Worm (Caenorhabditis elegans) whole organism, young adult: ENCODE results near the gene T13G4.1.
"Not testable (repeated sequence)": the region's sequence is repeated elsewhere in the genome, so short reads cannot be mapped to it uniquely, and the experiment has no call there.

ENCODE experiments used
- C17E4.6 ChIP-seq: fragments of 200-800 bp; sonication (Bioruptor generic); IDR thresholded peaks from 2 replicates; pipeline ENCODE4 v1.3.6; 2022; ENCODE audit warnings: missing genetic modification reagents, missing genetic modification characterization, missing compliant biosample characterization
- F23B12.7 ChIP-seq: sonication (generic microtip); optimal IDR thresholded peaks from 2 replicates; lab custom pipeline; 2017; ENCODE audit warnings: missing genetic modification characterization, mild to moderate bottlenecking, missing compliant biosample characterization, antibody characterized with exemption, moderate library complexity; ENCODE audit not compliant: insufficient read depth
- F49E8.2 ChIP-seq: sonication (generic microtip); optimal IDR thresholded peaks from 3 replicates; lab custom pipeline; 2017; ENCODE audit warnings: missing genetic modification characterization, mild to moderate bottlenecking, missing compliant biosample characterization, antibody characterized with exemption, moderate library complexity; ENCODE audit not compliant: insufficient read depth
- K11D2.4 ChIP-seq: fragments of 200-800 bp; sonication (Bioruptor generic); IDR thresholded peaks from 2 replicates; pipeline ENCODE4 v1.3.6; 2022; ENCODE audit warnings: missing genetic modification reagents, missing genetic modification characterization, missing compliant biosample characterization
- K12H6.12 ChIP-seq: fragments of 200-800 bp; sonication (Bioruptor generic); optimal IDR thresholded peaks from 2 replicates; lab custom pipeline; 2018; ENCODE audit warnings: mild to moderate bottlenecking, missing genetic modification characterization, missing compliant biosample characterization
- T26A5.8 ChIP-seq: sonication (generic microtip); optimal IDR thresholded peaks from 2 replicates; lab custom pipeline; 2016; ENCODE audit warnings: missing genetic modification characterization, missing compliant biosample characterization
- athp-1 ChIP-seq: sonication (generic microtip); optimal IDR thresholded peaks from 2 replicates; lab custom pipeline; 2017; ENCODE audit warnings: mild to moderate bottlenecking, missing genetic modification characterization, missing compliant biosample characterization
- cebp-2 ChIP-seq: fragments of 200-800 bp; sonication (Bioruptor generic); IDR thresholded peaks from 2 replicates; pipeline ENCODE4 v1.3.6; 2022; ENCODE audit warnings: missing genetic modification characterization, missing compliant biosample characterization
- ceh-100 ChIP-seq: fragments of 200-800 bp; sonication (Bioruptor generic); IDR thresholded peaks from 2 replicates; pipeline ENCODE4 v1.3.6; 2022; ENCODE audit warnings: missing genetic modification reagents, missing genetic modification characterization, missing compliant biosample characterization
- chd-7 ChIP-seq: sonication (generic microtip); optimal IDR thresholded peaks from 2 replicates; lab custom pipeline; 2016; ENCODE audit warnings: mild to moderate bottlenecking, missing genetic modification characterization, moderate library complexity, missing compliant biosample characterization
- dox-1 ChIP-seq: fragments of 200-800 bp; sonication (Bioruptor generic); IDR thresholded peaks from 2 replicates; pipeline ENCODE4 v1.3.6; 2022; ENCODE audit warnings: missing genetic modification reagents, missing genetic modification characterization, missing compliant biosample characterization
- dpl-1 ChIP-seq: fragments of 150-350 bp; optimal IDR thresholded peaks from 2 replicates; lab custom pipeline; 2014; ENCODE audit warnings: missing biosample characterization, missing genetic modification reagents, missing genetic modification characterization
- efl-1 ChIP-seq: fragments of 150-350 bp; optimal IDR thresholded peaks from 2 replicates; lab custom pipeline; 2014; ENCODE audit warnings: missing biosample characterization, missing genetic modification reagents, missing genetic modification characterization
- egrh-3 ChIP-seq: fragments of 200-800 bp; sonication (Bioruptor generic); IDR thresholded peaks from 2 replicates; pipeline ENCODE4 v1.3.6; 2022; ENCODE audit warnings: missing genetic modification reagents, missing genetic modification characterization, missing compliant biosample characterization
- ekl-4 ChIP-seq: fragments of 200-800 bp; sonication (Bioruptor generic); IDR thresholded peaks from 2 replicates; pipeline ENCODE4 v1.3.6; 2022; ENCODE audit warnings: missing genetic modification reagents, missing genetic modification characterization, missing compliant biosample characterization
- lin-26 ChIP-seq: fragments of 200-800 bp; sonication (Bioruptor generic); IDR thresholded peaks from 2 replicates; pipeline ENCODE4 v1.3.6; 2022; ENCODE audit warnings: missing genetic modification reagents, missing genetic modification characterization, missing compliant biosample characterization
- lin-35 ChIP-seq, 3 experiments: fragments of 150-350 bp in 2 of 3; sonication (generic microtip) in 1 of 3; optimal IDR thresholded peaks; 2 replicates each; lab custom pipeline; 2014 to 2018; ENCODE audit warnings: missing biosample characterization in 3 of 3, missing genetic modification characterization in 3 of 3, missing genetic modification reagents in 3 of 3
- lir-1 ChIP-seq: fragments of 200-800 bp; sonication (Bioruptor generic); conservative IDR thresholded peaks from 2 replicates; pipeline ENCODE4 v1.3.6; 2022; ENCODE audit warnings: missing genetic modification reagents, missing genetic modification characterization, missing compliant biosample characterization
- madf-10 ChIP-seq: sonication (generic microtip); optimal IDR thresholded peaks from 2 replicates; lab custom pipeline; 2016; ENCODE audit warnings: mild to moderate bottlenecking, missing genetic modification characterization, missing compliant biosample characterization
- madf-8 ChIP-seq: fragments of 200-800 bp; sonication (Bioruptor generic); conservative IDR thresholded peaks from 2 replicates; pipeline ENCODE4 v1.3.6; 2022; ENCODE audit warnings: missing genetic modification reagents, missing genetic modification characterization, missing compliant biosample characterization
- nfyb-1 ChIP-seq: fragments of 200-800 bp; sonication (Bioruptor generic); IDR thresholded peaks from 2 replicates; pipeline ENCODE4 v1.3.6; 2022; ENCODE audit warnings: missing genetic modification reagents, missing genetic modification characterization, missing compliant biosample characterization
- nhr-179 ChIP-seq: sonication (generic microtip); optimal IDR thresholded peaks from 2 replicates; lab custom pipeline; 2016; ENCODE audit warnings: mild to moderate bottlenecking, missing genetic modification characterization, missing compliant biosample characterization
- nhr-27 ChIP-seq: fragments of 200-800 bp; sonication (Bioruptor generic); optimal IDR thresholded peaks from 2 replicates; lab custom pipeline; 2018; ENCODE audit warnings: mild to moderate bottlenecking, missing genetic modification characterization, moderate library complexity, missing compliant biosample characterization
- pbrm-1 ChIP-seq: fragments of 200-800 bp; sonication (Bioruptor generic); IDR thresholded peaks from 2 replicates; pipeline ENCODE4 v1.3.6; 2022; ENCODE audit warnings: missing genetic modification reagents, missing genetic modification characterization, missing compliant biosample characterization
- rpc-1 ChIP-seq, 2 experiments: fragments of 150-350 bp in 1 of 2; sonication (generic microtip) in 1 of 2; optimal IDR thresholded peaks; 2 replicates each; lab custom pipeline; 2014 to 2018; ENCODE audit warnings: missing biosample characterization in 1 of 2, missing genetic modification characterization in 1 of 2, missing genetic modification reagents in 1 of 2, missing genotype in 1 of 2
- sptf-2 ChIP-seq: fragments of 200-800 bp; sonication (Bioruptor generic); optimal IDR thresholded peaks from 2 replicates; lab custom pipeline; 2018; ENCODE audit warnings: mild to moderate bottlenecking, missing genetic modification characterization, missing compliant biosample characterization
- tbp1 ChIP-seq: fragments of 200-800 bp; sonication (Bioruptor generic); optimal IDR thresholded peaks from 2 replicates; lab custom pipeline; 2018; ENCODE audit warnings: mild to moderate bottlenecking, missing genetic modification characterization, missing compliant biosample characterization
- zfh-2 ChIP-seq: fragments of 200-800 bp; sonication (Bioruptor generic); conservative IDR thresholded peaks from 2 replicates; pipeline ENCODE4 v1.3.6; 2022; ENCODE audit warnings: missing genetic modification reagents, missing genetic modification characterization, missing compliant biosample characterization
- ztf-6 ChIP-seq: fragments of 200-800 bp; sonication (Bioruptor generic); IDR thresholded peaks from 2 replicates; pipeline ENCODE4 v1.3.6; 2022; ENCODE audit warnings: missing genetic modification reagents, missing genetic modification characterization, missing compliant biosample characterization

T13G4.1 gene

DNA sequence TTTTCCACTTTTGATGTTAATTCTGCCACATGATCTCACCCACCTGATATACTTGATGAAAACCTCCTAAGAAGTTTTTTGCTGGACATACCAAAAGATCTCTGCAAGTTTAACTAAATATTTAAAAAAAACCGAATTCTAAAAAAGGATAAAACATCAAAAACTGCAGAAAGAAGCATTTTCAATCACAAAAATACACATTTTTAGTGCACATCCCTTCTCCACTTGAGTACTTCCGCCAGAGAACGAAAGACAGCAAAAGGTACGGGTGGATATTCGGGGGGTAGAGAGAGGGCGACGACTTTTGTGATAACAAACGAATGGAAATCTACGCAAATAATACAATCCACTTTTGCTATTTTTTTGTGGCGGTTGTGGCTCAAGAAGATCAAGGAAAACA is 37.7 kb downstream of the T13G4.1 start, which contains the start of gene C46H3.2:
TSS of gene C46H3.2 (minus strand) at position 101 of the 400 bp plus-strand sequence.
- TF ChIP-seq athp-1 (tag; lab: Kevin White, UChicago), result no peak

DNA sequence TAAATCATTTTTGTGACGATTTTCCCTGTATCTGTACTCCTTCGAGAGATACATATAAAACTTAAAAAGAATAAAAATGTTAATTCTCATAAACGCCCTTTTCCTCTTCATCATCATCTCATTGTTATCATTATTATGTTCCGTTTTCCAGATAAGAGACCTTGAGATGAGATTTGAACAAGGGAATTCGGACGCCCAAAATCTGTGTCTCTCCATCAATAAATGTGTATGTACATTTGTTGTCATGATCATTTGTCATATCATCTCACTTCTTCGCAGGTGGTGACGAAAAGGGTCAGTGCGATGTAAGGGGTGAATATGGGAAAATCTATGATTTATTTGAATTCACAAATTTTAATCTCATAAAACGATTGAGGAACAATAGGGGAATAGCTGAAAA is 39.1 kb downstream of the T13G4.1 start:
- TF ChIP-seq tbp1 (GFP tag; lab: Kevin White, UChicago), result no peak
- TF ChIP-seq efl-1, result no peak
- no peak for TF ChIP-seq zfh-2 (GFP tag; lab: Robert Waterston, UW)
- TF ChIP-seq egrh-3, result no peak

ce11 chrX:1233889-1234288 is 40.9 kb downstream of the T13G4.1 start:
- not testable (repeated sequence) for TF ChIP-seq rpc-1 (optimal IDR thresholded peaks at IDR 0.05; lab: Kevin White, UChicago)
- TF ChIP-seq rpc-1 (tag; optimal IDR thresholded peaks at IDR 0.05; lab: Kevin White, UChicago) (peak; percentile 28), lin-26 (GFP tag; lab: Robert Waterston, UW) (0 out of 2 replicates have a peak, but pooled peaks have one; percentile 49), dox-1 (0 out of 2 replicates have a peak, but pooled peaks have one; percentile 39)

DNA sequence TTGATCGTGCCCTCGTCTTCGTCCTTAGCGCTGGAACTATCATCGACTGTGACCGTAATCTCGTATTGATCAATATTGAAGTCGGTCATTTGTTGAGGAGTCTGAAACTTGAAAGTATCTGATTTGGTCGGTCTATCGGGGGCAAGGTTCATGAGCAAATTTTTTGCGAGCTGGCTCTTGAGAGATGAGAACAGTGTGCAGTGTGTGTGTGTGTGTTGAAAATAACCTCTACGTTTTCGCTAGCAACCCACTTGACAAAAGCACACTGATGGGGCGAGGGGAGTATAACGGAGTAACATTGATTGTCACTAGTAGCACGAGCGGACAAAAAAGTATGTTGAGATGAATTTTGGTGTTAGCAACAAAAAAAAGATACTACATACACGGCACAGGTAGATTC is 45.9 kb downstream of the T13G4.1 start, which contains the start of gene C25G6.3:
TSS of gene C25G6.3 (minus strand) at position 101 of the 400 bp plus-strand sequence.
- TF ChIP-seq F23B12.7 (tag; lab: Kevin White, UChicago), result no peak
- TF ChIP-seq ekl-4 (GFP tag; lab: Robert Waterston, UW), result no peak
- TF ChIP-seq dpl-1 (GFP tag; lab: Kevin White, UChicago), result no peak
- TF ChIP-seq F49E8.2, result no peak
- no peak for TF ChIP-seq lir-1
- no peak for TF ChIP-seq lin-35 (GFP tag; optimal IDR thresholded peaks at IDR 0.05; lab: Kevin White, UChicago)
- no peak for TF ChIP-seq K12H6.12
- no peak for TF ChIP-seq nhr-27 (tag; lab: Kevin White, UChicago)
- no peak for TF ChIP-seq C17E4.6 (GFP tag; lab: Robert Waterston, UW)
- no peak for TF ChIP-seq ceh-100
- TF ChIP-seq ztf-6 (GFP tag; lab: Robert Waterston, UW), result no peak
- no peak for TF ChIP-seq sptf-2
- TF ChIP-seq cebp-2 (GFP tag; lab: Robert Waterston, UW), result no peak
- TF ChIP-seq nfyb-1 (GFP tag; lab: Robert Waterston, UW), result no peak
- no peak for TF ChIP-seq chd-7

ce11 chrX:1242763-1243162 is 49.8 kb downstream of the T13G4.1 start:
- no peak for TF ChIP-seq T26A5.8 (tag; lab: Kevin White, UChicago)
- no peak for TF ChIP-seq madf-8
- no peak for TF ChIP-seq pbrm-1 (GFP tag; lab: Robert Waterston, UW)
- TF ChIP-seq nhr-179 (tag; lab: Kevin White, UChicago), result no peak
- TF ChIP-seq lir-1, result no peak
- TF ChIP-seq madf-10 (tag; lab: Kevin White, UChicago), result no peak
- TF ChIP-seq K11D2.4 (GFP tag; lab: Robert Waterston, UW), result no peak
